Worm (Caenorhabditis elegans) whole organism, young adult: ENCODE results near the gene sftb-1.

Experiments
- B0019.2 ChIP-seq: fragments of 200-800 bp; sonication (Bioruptor generic); conservative IDR thresholded peaks from 2 replicates; pipeline ENCODE4 v1.3.6; 2022; ENCODE audit warnings: missing genetic modification reagents, missing genetic modification characterization, missing compliant biosample characterization
- C06A6.2 ChIP-seq: fragments of 200-800 bp; sonication (Bioruptor generic); conservative IDR thresholded peaks from 2 replicates; pipeline ENCODE4 v1.3.6; 2022; ENCODE audit warnings: missing genetic modification characterization, missing compliant biosample characterization
- C17E4.6 ChIP-seq: fragments of 200-800 bp; sonication (Bioruptor generic); IDR thresholded peaks from 2 replicates; pipeline ENCODE4 v1.3.6; 2022; ENCODE audit warnings: missing genetic modification reagents, missing genetic modification characterization, missing compliant biosample characterization
- F10E7.11 ChIP-seq: sonication (generic microtip); optimal IDR thresholded peaks from 2 replicates; lab custom pipeline; 2017; ENCODE audit warnings: mild to moderate bottlenecking, missing genetic modification characterization, moderate library complexity, missing compliant biosample characterization
- F23B12.7 ChIP-seq: sonication (generic microtip); optimal IDR thresholded peaks from 2 replicates; lab custom pipeline; 2017; ENCODE audit warnings: missing genetic modification characterization, mild to moderate bottlenecking, missing compliant biosample characterization, antibody characterized with exemption, moderate library complexity; ENCODE audit not compliant: insufficient read depth
- F49E8.2 ChIP-seq: sonication (generic microtip); optimal IDR thresholded peaks from 3 replicates; lab custom pipeline; 2017; ENCODE audit warnings: missing genetic modification characterization, mild to moderate bottlenecking, missing compliant biosample characterization, antibody characterized with exemption, moderate library complexity; ENCODE audit not compliant: insufficient read depth
- F55B11.4 ChIP-seq: sonication (generic microtip); optimal IDR thresholded peaks from 2 replicates; lab custom pipeline; 2016; ENCODE audit warnings: missing compliant biosample characterization, missing genetic modification characterization, borderline replicate concordance; ENCODE audit not compliant: insufficient read depth
- F57C9.4 ChIP-seq: sonication (generic microtip); optimal IDR thresholded peaks from 2 replicates; lab custom pipeline; 2017; ENCODE audit warnings: mild to moderate bottlenecking, missing genetic modification characterization, missing compliant biosample characterization
- T26A5.8 ChIP-seq: sonication (generic microtip); optimal IDR thresholded peaks from 2 replicates; lab custom pipeline; 2016; ENCODE audit warnings: missing genetic modification characterization, missing compliant biosample characterization
- Y53F4B.3 ChIP-seq: fragments of 200-800 bp; sonication (Bioruptor generic); IDR thresholded peaks from 2 replicates; pipeline ENCODE4 v1.3.6; 2022; ENCODE audit warnings: missing genetic modification reagents, missing genetic modification characterization, missing compliant biosample characterization
- Y53G8AR.9 ChIP-seq: fragments of 200-800 bp; sonication (Bioruptor generic); conservative IDR thresholded peaks from 2 replicates; pipeline ENCODE4 v1.3.6; 2022; ENCODE audit warnings: missing genetic modification reagents, missing genetic modification characterization, missing compliant biosample characterization
- Y79H2A.3 ChIP-seq: fragments of 200-800 bp; sonication (Bioruptor generic); conservative IDR thresholded peaks from 2 replicates; pipeline ENCODE4 v1.3.6; 2022; ENCODE audit warnings: missing genetic modification reagents, missing genetic modification characterization, missing compliant biosample characterization
- akir-1 ChIP-seq: fragments of 200-800 bp; sonication (Bioruptor generic); optimal IDR thresholded peaks from 2 replicates; lab custom pipeline; 2018; ENCODE audit warnings: mild to moderate bottlenecking, missing genetic modification characterization, moderate library complexity, missing compliant biosample characterization
- ama-1 ChIP-seq, 3 experiments: fragments of 150-350 bp in 1 of 3; sonication (generic microtip) in 2 of 3; optimal IDR thresholded peaks; 2 replicates each; lab custom pipeline; 2014 to 2018; ENCODE audit warnings: missing biosample characterization in 2 of 3, missing genetic modification characterization in 2 of 3, missing genetic modification reagents in 2 of 3
- aptf-2 ChIP-seq: fragments of 200-800 bp; sonication (Bioruptor generic); conservative IDR thresholded peaks from 2 replicates; pipeline ENCODE4 v1.3.6; 2022; ENCODE audit warnings: missing genetic modification reagents, missing genetic modification characterization, missing compliant biosample characterization
- attf-3 ChIP-seq: fragments of 200-800 bp; sonication (Bioruptor generic); conservative IDR thresholded peaks from 2 replicates; pipeline ENCODE4 v1.3.6; 2022; ENCODE audit warnings: missing genetic modification reagents, missing genetic modification characterization, missing compliant biosample characterization
- attf-5 ChIP-seq: fragments of 200-800 bp; sonication (Bioruptor generic); optimal IDR thresholded peaks from 2 replicates; lab custom pipeline; 2018; ENCODE audit warnings: mild to moderate bottlenecking, missing genetic modification characterization, missing compliant biosample characterization
- bed-1 ChIP-seq: fragments of 200-800 bp; sonication (Bioruptor generic); IDR thresholded peaks from 2 replicates; pipeline ENCODE4 v1.3.6; 2022; ENCODE audit warnings: missing genetic modification reagents, missing genetic modification characterization, missing compliant biosample characterization
- bed-2 ChIP-seq: fragments of 200-800 bp; sonication (Bioruptor generic); IDR thresholded peaks from 2 replicates; pipeline ENCODE4 v1.3.6; 2022; ENCODE audit warnings: missing genetic modification reagents, missing genetic modification characterization, missing compliant biosample characterization
- ccch-3 ChIP-seq: fragments of 200-800 bp; sonication (Bioruptor generic); optimal IDR thresholded peaks from 2 replicates; lab custom pipeline; 2018; ENCODE audit warnings: mild to moderate bottlenecking, missing genetic modification characterization, missing compliant biosample characterization
- ceh-100 ChIP-seq: fragments of 200-800 bp; sonication (Bioruptor generic); IDR thresholded peaks from 2 replicates; pipeline ENCODE4 v1.3.6; 2022; ENCODE audit warnings: missing genetic modification reagents, missing genetic modification characterization, missing compliant biosample characterization
- ceh-40 ChIP-seq: fragments of 200-800 bp; sonication (Bioruptor generic); IDR thresholded peaks from 2 replicates; pipeline ENCODE4 v1.3.6; 2022; ENCODE audit warnings: missing genetic modification characterization, missing compliant biosample characterization
- chd-7 ChIP-seq: sonication (generic microtip); optimal IDR thresholded peaks from 2 replicates; lab custom pipeline; 2016; ENCODE audit warnings: mild to moderate bottlenecking, missing genetic modification characterization, moderate library complexity, missing compliant biosample characterization
- ekl-4 ChIP-seq: fragments of 200-800 bp; sonication (Bioruptor generic); IDR thresholded peaks from 2 replicates; pipeline ENCODE4 v1.3.6; 2022; ENCODE audit warnings: missing genetic modification reagents, missing genetic modification characterization, missing compliant biosample characterization
- fkh-3 ChIP-seq: sonication (generic microtip); optimal IDR thresholded peaks from 2 replicates; lab custom pipeline; 2016; ENCODE audit warnings: mild to moderate bottlenecking, missing genetic modification characterization, missing compliant biosample characterization
- gei-17 ChIP-seq: fragments of 200-800 bp; sonication (Bioruptor generic); optimal IDR thresholded peaks from 2 replicates; lab custom pipeline; 2018; ENCODE audit warnings: mild to moderate bottlenecking, missing genetic modification characterization, missing compliant biosample characterization
- him-1 ChIP-seq: sonication (generic microtip); optimal IDR thresholded peaks from 2 replicates; lab custom pipeline; 2016; ENCODE audit warnings: missing genotype, missing genetic modification reagents, missing genetic modification characterization, missing compliant biosample characterization
- hlh-26 ChIP-seq: fragments of 200-800 bp; sonication (Bioruptor generic); conservative IDR thresholded peaks from 2 replicates; pipeline ENCODE4 v1.3.6; 2022; ENCODE audit warnings: missing genetic modification reagents, missing genetic modification characterization, missing compliant biosample characterization
- hmg-1.2 ChIP-seq: fragments of 200-800 bp; sonication (Bioruptor generic); IDR thresholded peaks from 2 replicates; pipeline ENCODE4 v1.3.6; 2022; ENCODE audit warnings: missing genetic modification reagents, missing genetic modification characterization, missing compliant biosample characterization
- lag-1 ChIP-seq: fragments of 200-800 bp; sonication (Bioruptor generic); IDR thresholded peaks from 2 replicates; pipeline ENCODE4 v1.3.6; 2022; ENCODE audit warnings: missing genetic modification reagents, missing genetic modification characterization, missing compliant biosample characterization
- let-526 ChIP-seq: fragments of 200-800 bp; sonication (Bioruptor generic); IDR thresholded peaks from 2 replicates; pipeline ENCODE4 v1.3.6; 2022; ENCODE audit warnings: missing genetic modification reagents, missing genetic modification characterization, missing compliant biosample characterization
- let-607 ChIP-seq, 2 experiments: fragments of 200-800 bp in 1 of 2; sonication (Bioruptor generic) in 1 of 2; sonication (generic microtip) in 1 of 2; optimal IDR thresholded peaks; 2 replicates each; lab custom pipeline; 2016 to 2018; ENCODE audit warnings: mild to moderate bottlenecking in 2 of 2, missing compliant biosample characterization in 2 of 2, missing genetic modification characterization in 2 of 2, moderate library complexity in 2 of 2, missing genotype in 1 of 2
- lin-35 ChIP-seq, 3 experiments: fragments of 150-350 bp in 2 of 3; sonication (generic microtip) in 1 of 3; optimal IDR thresholded peaks; 2 replicates each; lab custom pipeline; 2014 to 2018; ENCODE audit warnings: missing biosample characterization in 3 of 3, missing genetic modification characterization in 3 of 3, missing genetic modification reagents in 3 of 3
- lin-54 ChIP-seq: fragments of 200-800 bp; sonication (Bioruptor generic); optimal IDR thresholded peaks from 2 replicates; lab custom pipeline; 2018; ENCODE audit warnings: mild to moderate bottlenecking, missing genetic modification characterization, missing compliant biosample characterization
- mel-28 ChIP-seq: sonication (generic microtip); optimal IDR thresholded peaks from 2 replicates; lab custom pipeline; 2016; ENCODE audit warnings: borderline replicate concordance, mild to moderate bottlenecking, missing genetic modification characterization, missing compliant biosample characterization
- nhr-80 ChIP-seq: sonication (generic microtip); optimal IDR thresholded peaks from 2 replicates; lab custom pipeline; 2016; ENCODE audit warnings: missing genetic modification characterization, missing compliant biosample characterization
- pha-4 ChIP-seq: fragments of 150-350 bp; sonication (generic microtip); optimal IDR thresholded peaks from 2 replicates; lab custom pipeline; 2014; ENCODE audit warnings: missing biosample characterization, missing genetic modification reagents, missing genetic modification characterization
- sea-2 ChIP-seq: fragments of 200-800 bp; sonication (Bioruptor generic); IDR thresholded peaks from 2 replicates; pipeline ENCODE4 v1.3.6; 2022; ENCODE audit warnings: missing genetic modification characterization, missing compliant biosample characterization
- snpc-4 ChIP-seq, 5 experiments: fragments of 150-350 bp in 1 of 5; sonication (generic microtip) in 4 of 5; optimal IDR thresholded peaks; 2 replicates each; lab custom pipeline; 2014 to 2018; ENCODE audit warnings: missing genetic modification characterization in 5 of 5, missing biosample characterization in 3 of 5, antibody characterized with exemption in 2 of 5, mild to moderate bottlenecking in 2 of 5, missing compliant biosample characterization in 2 of 5, missing genotype in 2 of 5, moderate library complexity in 2 of 5, missing genetic modification reagents in 1 of 5
- sptf-2 ChIP-seq: fragments of 200-800 bp; sonication (Bioruptor generic); optimal IDR thresholded peaks from 2 replicates; lab custom pipeline; 2018; ENCODE audit warnings: mild to moderate bottlenecking, missing genetic modification characterization, missing compliant biosample characterization
- xnd-1 ChIP-seq: sonication (generic microtip); optimal IDR thresholded peaks from 2 replicates; lab custom pipeline; 2016; ENCODE audit warnings: missing genotype, missing genetic modification reagents, missing genetic modification characterization, missing compliant biosample characterization
- ztf-22 ChIP-seq: fragments of 200-800 bp; sonication (Bioruptor generic); optimal IDR thresholded peaks from 2 replicates; lab custom pipeline; 2018; ENCODE audit warnings: mild to moderate bottlenecking, missing genetic modification characterization, moderate library complexity, missing compliant biosample characterization
- ztf-25 ChIP-seq: fragments of 200-800 bp; sonication (Bioruptor generic); IDR thresholded peaks from 2 replicates; pipeline ENCODE4 v1.3.6; 2022; ENCODE audit warnings: missing genetic modification reagents, missing genetic modification characterization, missing compliant biosample characterization
- ztf-26 ChIP-seq: sonication (generic microtip); optimal IDR thresholded peaks from 2 replicates; lab custom pipeline; 2017; ENCODE audit warnings: missing genetic modification characterization, missing compliant biosample characterization
- ztf-6 ChIP-seq: fragments of 200-800 bp; sonication (Bioruptor generic); IDR thresholded peaks from 2 replicates; pipeline ENCODE4 v1.3.6; 2022; ENCODE audit warnings: missing genetic modification reagents, missing genetic modification characterization, missing compliant biosample characterization

The sftb-1 gene

ce11 chrIII:4293108-4293507 lies 24.0 kb upstream of the sftb-1 start, which contains the start of gene R10E4.6:
Gene R10E4.6 (plus strand): TSS chrIII:4293408.
- TF ChIP-seq ztf-6 (no peak), snpc-4 (GFP tag; optimal IDR thresholded peaks at IDR 0.05; lab: Kevin White, UChicago) (no peak), snpc-4 (tag; optimal IDR thresholded peaks at IDR 0.05; lab: Kevin White, UChicago) (no peak), F55B11.4 (tag; lab: Kevin White, UChicago) (no peak), bed-1 (GFP tag; lab: Robert Waterston, UW) (no peak), sptf-2 (GFP tag; lab: Kevin White, UChicago) (no peak), C17E4.6 (GFP tag; lab: Robert Waterston, UW) (no peak), him-1 (tag; lab: Kevin White, UChicago) (no peak), ekl-4 (no peak), Y53G8AR.9 (no peak), mel-28 (tag; lab: Kevin White, UChicago) (no peak), F23B12.7 (tag; lab: Kevin White, UChicago) (no peak), fkh-3 (tag; lab: Kevin White, UChicago) (no peak), ccch-3 (GFP tag; lab: Kevin White, UChicago) (no peak), lin-35 (GFP tag; optimal IDR thresholded peaks at IDR 0.05; lab: Kevin White, UChicago) (no peak), ceh-100 (GFP tag; lab: Robert Waterston, UW) (no peak), ama-1 (optimal IDR thresholded peaks at IDR 0.05; lab: Kevin White, UChicago) (no peak), ama-1 (GFP tag; optimal IDR thresholded peaks at IDR 0.05; lab: Kevin White, UChicago) (no peak), Y79H2A.3 (GFP tag; lab: Robert Waterston, UW) (no peak), T26A5.8 (tag; lab: Kevin White, UChicago) (no peak), B0019.2 (GFP tag; lab: Robert Waterston, UW) (no peak), hmg-1.2 (GFP tag; lab: Robert Waterston, UW) (no peak)
- TF ChIP-seq, all 124 proteins: peak for 0

ce11 chrIII:4291216-4291691 lies 22.2 kb upstream of the sftb-1 start, which contains the start of gene mcm-5:
Gene mcm-5 (minus strand): TSS chrIII:4291266.
- TF ChIP-seq let-526 (GFP tag; lab: Robert Waterston, UW) (no peak), bed-1 (GFP tag; lab: Robert Waterston, UW) (no peak), chd-7 (tag; lab: Kevin White, UChicago) (no peak), ztf-6 (no peak), xnd-1 (tag; lab: Kevin White, UChicago) (peak; percentile 59), ztf-25 (GFP tag; lab: Robert Waterston, UW) (no peak), lag-1 (GFP tag; lab: Robert Waterston, UW) (no peak), pha-4 (no peak), gei-17 (no peak), hlh-26 (no peak), bed-2 (GFP tag; lab: Robert Waterston, UW) (no peak), ztf-26 (tag; lab: Kevin White, UChicago) (no peak), snpc-4 (GFP tag; optimal IDR thresholded peaks at IDR 0.05; lab: Kevin White, UChicago) (peak; percentile 9), snpc-4 (tag; optimal IDR thresholded peaks at IDR 0.05; lab: Kevin White, UChicago) (no peak), ztf-22 (GFP tag; lab: Kevin White, UChicago) (no peak), ceh-40 (GFP tag; lab: Robert Waterston, UW) (no peak), attf-5 (no peak), attf-3 (no peak), ceh-100 (GFP tag; lab: Robert Waterston, UW) (no peak), aptf-2 (GFP tag; lab: Robert Waterston, UW) (no peak), let-607 (tag; optimal IDR thresholded peaks at IDR 0.05; lab: Kevin White, UChicago) (no peak), akir-1 (GFP tag; lab: Kevin White, UChicago) (no peak), sea-2 (GFP tag; lab: Robert Waterston, UW) (no peak), C06A6.2 (GFP tag; lab: Robert Waterston, UW) (no peak), F57C9.4 (tag; lab: Kevin White, UChicago) (no peak), F10E7.11 (tag; lab: Kevin White, UChicago) (no peak), nhr-80 (no peak), lin-54 (GFP tag; lab: Kevin White, UChicago) (peak; percentile 85), mel-28 (tag; lab: Kevin White, UChicago) (no peak), Y53F4B.3 (GFP tag; lab: Robert Waterston, UW) (no peak), F49E8.2 (tag; lab: Kevin White, UChicago) (no peak), T26A5.8 (tag; lab: Kevin White, UChicago) (no peak)
